Worm (Caenorhabditis elegans): ENCODE measurements around the gene ceh-22.

Gene ceh-22

ce11 chrV:10671618-10672017 lies at the start of gene ceh-22:
Gene ceh-22, plus strand, starts transcription at chrV:10671918.
- TF ChIP-seq W03F9.2 (tag; optimal IDR thresholded peaks at IDR 0.05) (no peak), him-1 (tag; optimal IDR thresholded peaks at IDR 0.05) (no peak), dao-5 (tag; optimal IDR thresholded peaks at IDR 0.05) (no peak)

- TF ChIP-seq W03F9.2 (tag; optimal IDR thresholded peaks at IDR 0.05) (no peak), dao-5 (tag; optimal IDR thresholded peaks at IDR 0.05) (no peak), him-1 (tag; optimal IDR thresholded peaks at IDR 0.05) (no peak)
Measured at ce11 chrV:10630497-10630896, 41.2 kb upstream of the ceh-22 start.

- TF ChIP-seq him-1 (tag; optimal IDR thresholded peaks at IDR 0.05) (no peak), W03F9.2 (tag; optimal IDR thresholded peaks at IDR 0.05) (no peak), dao-5 (tag; optimal IDR thresholded peaks at IDR 0.05) (no peak)
Measured at ce11 chrV:10632758-10633157, 39.0 kb upstream of the ceh-22 start, which contains the start of gene mab-23. Gene mab-23, plus strand, starts transcription at chrV:10633058.

- TF ChIP-seq dao-5 (tag; optimal IDR thresholded peaks at IDR 0.05) (no peak), W03F9.2 (tag; optimal IDR thresholded peaks at IDR 0.05) (no peak), him-1 (tag; optimal IDR thresholded peaks at IDR 0.05) (no peak)
Measured at ce11 chrV:10635722-10636121, 36.0 kb upstream of the ceh-22 start, which contains the start of gene kvs-2. Gene kvs-2, plus strand, starts transcription at chrV:10636022.

- TF ChIP-seq W03F9.2 (tag; optimal IDR thresholded peaks at IDR 0.05) (no peak), dao-5 (tag; optimal IDR thresholded peaks at IDR 0.05) (no peak), him-1 (tag; optimal IDR thresholded peaks at IDR 0.05) (no peak)
Measured at ce11 chrV:10640977-10641376, 30.7 kb upstream of the ceh-22 start.

ce11 chrV:10647043-10647611 lies 24.6 kb upstream of the ceh-22 start, which contains the start of the genes C32C4.3 and C32C4.16:
Gene C32C4.3, minus strand, starts transcription at chrV:10647143.
Gene C32C4.16, plus strand, starts transcription at chrV:10647561.
- TF ChIP-seq W03F9.2 (tag; optimal IDR thresholded peaks at IDR 0.05): no peak
- TF ChIP-seq him-1 (tag; optimal IDR thresholded peaks at IDR 0.05): no peak
- no peak for TF ChIP-seq dao-5 (tag; optimal IDR thresholded peaks at IDR 0.05)

- no peak for TF ChIP-seq dao-5 (tag; optimal IDR thresholded peaks at IDR 0.05)
Measured at ce11 chrV:10648146-10648545, 23.6 kb upstream of the ceh-22 start, which contains the start of gene aqp-6. Gene aqp-6, plus strand, starts transcription at chrV:10648446.

ce11 chrV:10654165-10654564 lies 17.6 kb upstream of the ceh-22 start, which contains the start of gene ugt-35:
Gene ugt-35, minus strand, starts transcription at chrV:10654265.
- TF ChIP-seq W03F9.2 (tag; optimal IDR thresholded peaks at IDR 0.05): no peak
- TF ChIP-seq him-1 (tag; optimal IDR thresholded peaks at IDR 0.05): no peak
- no peak for TF ChIP-seq dao-5 (tag; optimal IDR thresholded peaks at IDR 0.05)

ce11 chrV:10656958-10657357 lies 14.8 kb upstream of the ceh-22 start, which contains the start of gene ugt-34:
Gene ugt-34, minus strand, starts transcription at chrV:10656978.
- TF ChIP-seq dao-5 (tag; optimal IDR thresholded peaks at IDR 0.05): no peak
- TF ChIP-seq W03F9.2 (tag; optimal IDR thresholded peaks at IDR 0.05): no peak
- TF ChIP-seq him-1 (tag; optimal IDR thresholded peaks at IDR 0.05): no peak

ce11 chrV:10657959-10658358 lies 13.8 kb upstream of the ceh-22 start, which contains the start of gene tut-2:
Gene tut-2, plus strand, starts transcription at chrV:10658235.
- TF ChIP-seq him-1 (tag; optimal IDR thresholded peaks at IDR 0.05) (no peak), W03F9.2 (tag; optimal IDR thresholded peaks at IDR 0.05) (no peak), dao-5 (tag; optimal IDR thresholded peaks at IDR 0.05) (no peak)

- TF ChIP-seq W03F9.2 (tag; optimal IDR thresholded peaks at IDR 0.05) (no peak), dao-5 (tag; optimal IDR thresholded peaks at IDR 0.05) (no peak), him-1 (tag; optimal IDR thresholded peaks at IDR 0.05) (no peak)
Measured at ce11 chrV:10659343-10659742, 12.4 kb upstream of the ceh-22 start.

ce11 chrV:10661417-10661945 lies 10.2 kb upstream of the ceh-22 start, which contains the start of gene sqv-4:
Gene sqv-4, minus strand, starts transcription at chrV:10661467.
- TF ChIP-seq W03F9.2 (tag; optimal IDR thresholded peaks at IDR 0.05) (peak; percentile 32), him-1 (tag; optimal IDR thresholded peaks at IDR 0.05) (no peak)

- TF ChIP-seq W03F9.2 (tag; optimal IDR thresholded peaks at IDR 0.05) (no peak), him-1 (tag; optimal IDR thresholded peaks at IDR 0.05) (no peak), dao-5 (tag; optimal IDR thresholded peaks at IDR 0.05) (no peak)
Measured at ce11 chrV:10662000-10662399, 9.7 kb upstream of the ceh-22 start.

- TF ChIP-seq him-1 (tag; optimal IDR thresholded peaks at IDR 0.05) (no peak), dao-5 (tag; optimal IDR thresholded peaks at IDR 0.05) (no peak), W03F9.2 (tag; optimal IDR thresholded peaks at IDR 0.05) (no peak)
Measured at ce11 chrV:10664271-10664670, 7.4 kb upstream of the ceh-22 start.

- no peak for TF ChIP-seq him-1 (tag; optimal IDR thresholded peaks at IDR 0.05)
- TF ChIP-seq W03F9.2 (tag; optimal IDR thresholded peaks at IDR 0.05): no peak
- no peak for TF ChIP-seq dao-5 (tag; optimal IDR thresholded peaks at IDR 0.05)
Measured at ce11 chrV:10667284-10667683, 4.4 kb upstream of the ceh-22 start, which contains the start of gene twk-12. Gene twk-12, plus strand, starts transcription at chrV:10667584.

Measured in whole organism, L4/young adult.